Fruit fly (Drosophila melanogaster) whole organism, wandering third instar larva: ENCODE results near the gene CG12105.
A peak's percentile ranks its signal among the peaks of the same experiment; 100 is the strongest.

Experiments used
- Abd-B ChIP-seq: fragments of >200 bp; optimal IDR thresholded peaks from 2 replicates; lab custom pipeline; 2017; ENCODE audit warnings: missing biosample characterization, missing genetic modification characterization
- CrebA ChIP-seq: fragments of 200-800 bp; sonication (Bioruptor generic); optimal IDR thresholded peaks from 2 replicates; lab custom pipeline; 2016; ENCODE audit warnings: missing biosample characterization, mild to moderate bottlenecking, missing genetic modification characterization, borderline replicate concordance
- GATAd ChIP-seq: sonication (Bioruptor generic); optimal IDR thresholded peaks from 2 replicates; lab custom pipeline; 2016; ENCODE audit warnings: missing biosample characterization, missing genetic modification characterization
- Myc ChIP-seq: fragments of >200 bp; optimal IDR thresholded peaks from 2 replicates; lab custom pipeline; 2017
- OdsH ChIP-seq: fragments of 200-800 bp; sonication (Bioruptor generic); optimal IDR thresholded peaks from 2 replicates; lab custom pipeline; 2016; ENCODE audit warnings: missing biosample characterization, mild to moderate bottlenecking, missing genetic modification characterization
- Sp1 ChIP-seq: fragments of 200-800 bp; sonication (Bioruptor generic); optimal IDR thresholded peaks from 3 replicates; lab custom pipeline; 2019; ENCODE audit warnings: missing biosample characterization, mild to moderate bottlenecking, missing genetic modification characterization, moderate library complexity
- Vsx2 ChIP-seq: fragments of 200-300, 225-300 bp; sonication (Bioruptor generic); optimal IDR thresholded peaks from 2 replicates; lab custom pipeline; 2018; ENCODE audit warnings: missing biosample characterization, missing genetic modification characterization; ENCODE audit not compliant: partially characterized antibody
- br ChIP-seq: fragments of 200-800 bp; sonication (Bioruptor generic); optimal IDR thresholded peaks from 2 replicates; lab custom pipeline; 2016; ENCODE audit warnings: missing biosample characterization, missing genetic modification characterization
- h ChIP-seq: fragments of 200-800 bp; sonication (Bioruptor generic); optimal IDR thresholded peaks from 3 replicates; lab custom pipeline; 2016; ENCODE audit warnings: missing biosample characterization, mild to moderate bottlenecking, missing genetic modification characterization
- psq ChIP-seq: fragments of 200-800 bp; sonication (Bioruptor generic); optimal IDR thresholded peaks from 3 replicates; lab custom pipeline; 2017; ENCODE audit warnings: missing biosample characterization, mild to moderate bottlenecking, missing genetic modification characterization, moderate library complexity
- woc ChIP-seq: sonication (Bioruptor generic); optimal IDR thresholded peaks from 2 replicates; lab custom pipeline; 2016; ENCODE audit warnings: missing biosample characterization, mild to moderate bottlenecking, missing genetic modification characterization

DNA sequence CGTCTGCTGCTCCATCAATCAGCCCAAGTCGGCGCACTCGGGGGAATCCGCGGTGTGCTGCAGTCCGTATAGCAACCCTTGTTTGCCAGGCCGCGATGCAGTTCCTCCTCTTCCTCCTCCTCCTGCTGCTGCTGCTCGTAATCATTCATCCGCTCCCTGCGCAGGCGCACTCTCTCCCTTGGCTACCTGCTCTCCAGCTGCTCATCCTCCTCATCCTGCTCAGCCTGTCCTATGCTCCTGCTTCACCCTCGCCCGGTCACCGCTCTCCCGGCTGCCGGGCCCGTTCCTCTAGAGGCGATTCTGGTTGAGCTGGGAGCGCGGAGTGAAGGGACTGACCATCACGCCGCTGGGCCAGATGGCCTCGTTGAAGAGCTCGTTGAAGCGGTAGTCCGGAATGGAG lies 11.3 kb upstream of the CG12105 start:
- TF ChIP-seq h (GFP tag; lab: Kevin White, UChicago), result no peak
- no peak for TF ChIP-seq psq (GFP tag; lab: Kevin White, UChicago)
- no peak for TF ChIP-seq br (GFP tag; lab: Kevin White, UChicago)
- TF ChIP-seq CrebA (GFP tag; lab: Kevin White, UChicago), result no peak
- no peak for TF ChIP-seq woc (GFP tag; lab: Kevin White, UChicago)
- no peak for TF ChIP-seq GATAd (GFP tag; lab: Kevin White, UChicago)
- TF ChIP-seq OdsH (GFP tag; lab: Kevin White, UChicago), result no peak
- TF ChIP-seq Vsx2 (GFP tag; lab: Kevin White, UChicago), result peak; percentile 15
- no peak for TF ChIP-seq Myc (lab: Kevin White, UChicago)
- TF ChIP-seq Sp1 (GFP tag; lab: Kevin White, UChicago), result no peak
- TF ChIP-seq Abd-B (GFP tag; lab: Kevin White, UChicago), result no peak
